Worm (Caenorhabditis elegans): ENCODE data around the gene lin-14.

DNA sequence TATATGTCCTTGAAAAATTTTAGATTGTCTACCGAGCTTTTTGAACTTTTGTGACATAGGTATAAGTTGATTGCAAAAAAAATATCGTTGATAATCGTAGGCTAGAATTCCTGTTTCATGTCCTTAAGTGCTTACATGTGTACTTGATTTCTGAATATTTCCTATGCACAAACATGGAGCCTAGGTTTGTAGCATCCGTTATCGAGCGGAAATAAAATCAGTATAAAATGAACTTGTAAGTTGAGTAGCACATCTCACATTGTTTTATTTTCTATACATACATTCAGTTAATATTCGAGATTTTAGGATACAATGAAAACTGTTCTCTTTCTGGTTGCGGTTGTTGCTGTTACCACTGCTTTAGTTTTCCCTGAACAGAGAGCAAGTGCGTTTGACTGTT lies 22.1 kb downstream of the lin-14 start, which contains the start of gene spp-9:
- TF ChIP-seq him-1 (tag; optimal IDR thresholded peaks at IDR 0.05) (no peak), dao-5 (tag; optimal IDR thresholded peaks at IDR 0.05) (no peak), W03F9.2 (tag; optimal IDR thresholded peaks at IDR 0.05) (no peak)
